Worm (Caenorhabditis elegans): ENCODE data around the gene ceh-58.

DNA sequence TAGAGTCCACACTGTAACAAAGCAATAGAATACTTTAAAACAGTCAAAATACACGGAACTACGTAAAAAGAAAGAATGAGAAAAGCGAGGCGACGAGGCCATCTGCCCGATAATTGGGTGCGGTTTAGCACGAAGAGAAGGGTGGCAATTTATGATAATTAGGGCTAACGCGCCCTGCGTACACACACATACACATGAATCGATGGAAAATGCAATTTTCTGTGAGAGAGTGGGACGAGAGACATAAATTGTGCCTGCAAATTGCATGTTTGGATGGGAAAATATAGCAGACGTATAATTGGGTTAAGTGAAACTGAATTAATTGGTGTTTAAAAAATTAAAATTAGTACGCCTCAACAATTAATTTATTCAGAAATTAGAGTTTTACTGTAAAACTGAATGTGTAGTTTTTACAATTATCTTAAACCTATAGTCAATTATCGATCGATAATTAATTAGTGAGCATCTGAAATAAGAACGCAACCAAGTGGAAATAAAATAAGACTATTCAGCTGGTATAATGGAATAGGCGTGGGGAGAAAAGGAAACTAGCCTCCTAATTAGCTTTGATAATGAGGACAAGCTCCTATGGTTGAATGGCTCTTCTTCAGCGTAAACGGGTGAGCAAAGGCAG is 4.3 kb upstream of the ceh-58 start:
- TF ChIP-seq egl-27 (tag; optimal IDR thresholded peaks at IDR 0.05) = no peak
- no peak for TF ChIP-seq ceh-82 (tag; optimal IDR thresholded peaks at IDR 0.05)
- TF ChIP-seq aly-2 (tag; optimal IDR thresholded peaks at IDR 0.05) = no peak
- TF ChIP-seq zag-1 (tag; optimal IDR thresholded peaks at IDR 0.05) = no peak
